Worm (Caenorhabditis elegans) whole organism, L3 larva: ENCODE results near the gene C04B4.2.

Experiments
- R02D3.7 ChIP-seq: fragments of 150-350 bp; optimal IDR thresholded peaks from 2 replicates; lab custom pipeline; 2014; ENCODE audit warnings: missing biosample characterization, missing genetic modification characterization
- ZK546.5 ChIP-seq: sonication (generic microtip); optimal IDR thresholded peaks from 2 replicates; lab custom pipeline; 2017; ENCODE audit warnings: missing biosample characterization, missing genetic modification characterization
- ama-1 ChIP-seq: fragments of 150-350 bp; optimal IDR thresholded peaks from 2 replicates; lab custom pipeline; 2018
- ceh-16 ChIP-seq: sonication (generic microtip); optimal IDR thresholded peaks from 2 replicates; lab custom pipeline; 2017; ENCODE audit warnings: missing biosample characterization, missing genetic modification characterization
- ceh-28 ChIP-seq: fragments of 150-350 bp; optimal IDR thresholded peaks from 2 replicates; lab custom pipeline; 2014; ENCODE audit warnings: missing biosample characterization, missing genetic modification reagents, missing genetic modification characterization
- ceh-9 ChIP-seq: sonication (generic microtip); optimal IDR thresholded peaks from 2 replicates; lab custom pipeline; 2018; ENCODE audit warnings: missing biosample characterization, missing genetic modification characterization
- egl-27 ChIP-seq: sonication (generic microtip); optimal IDR thresholded peaks from 4 replicates; lab custom pipeline; 2017; ENCODE audit warnings: missing biosample characterization, missing genetic modification reagents, missing genetic modification characterization
- egl-5 ChIP-seq: fragments of 150-350 bp; optimal IDR thresholded peaks from 2 replicates; lab custom pipeline; 2017; ENCODE audit warnings: missing biosample characterization, missing genetic modification reagents, missing genetic modification characterization, inconsistent platforms
- elt-2 ChIP-seq: sonication (generic microtip); optimal IDR thresholded peaks from 2 replicates; lab custom pipeline; 2016; ENCODE audit warnings: missing genetic modification reagents, mild to moderate bottlenecking, missing genetic modification characterization, missing compliant biosample characterization
- elt-3 ChIP-seq, 3 experiments: fragments of 150-350 bp in 1 of 3; sonication (generic microtip) in 2 of 3; optimal IDR thresholded peaks; 2 replicates in 2 of 3; 4 replicates in 1 of 3; lab custom pipeline; 2014 to 2017; ENCODE audit warnings: missing biosample characterization in 3 of 3, missing genetic modification characterization in 3 of 3
- eor-1 ChIP-seq, 2 experiments: fragments of 150-350 bp; optimal IDR thresholded peaks; 2 replicates each; lab custom pipeline; 2014 to 2018; ENCODE audit warnings: missing biosample characterization in 2 of 2, missing genetic modification characterization in 2 of 2
- fkh-10 ChIP-seq: sonication (generic microtip); optimal IDR thresholded peaks from 2 replicates; lab custom pipeline; 2017; ENCODE audit warnings: missing biosample characterization, missing genetic modification reagents, missing genetic modification characterization
- fkh-2 ChIP-seq: fragments of 150-350 bp; optimal IDR thresholded peaks from 2 replicates; lab custom pipeline; 2014; ENCODE audit warnings: missing biosample characterization, missing genetic modification reagents, missing genetic modification characterization
- fos-1 ChIP-seq: fragments of 150-350 bp; optimal IDR thresholded peaks from 2 replicates; lab custom pipeline; 2014; ENCODE audit warnings: missing biosample characterization, missing genetic modification characterization
- jun-1 ChIP-seq: fragments of 150-350 bp; optimal IDR thresholded peaks from 2 replicates; lab custom pipeline; 2014; ENCODE audit warnings: missing biosample characterization, missing genetic modification reagents, missing genetic modification characterization
- lin-15B ChIP-seq: fragments of 150-350 bp; optimal IDR thresholded peaks from 2 replicates; lab custom pipeline; 2014; ENCODE audit warnings: missing biosample characterization, missing genetic modification characterization
- lin-39 ChIP-seq: fragments of 150-350 bp; optimal IDR thresholded peaks from 2 replicates; lab custom pipeline; 2018; ENCODE audit warnings: missing biosample characterization, missing genetic modification reagents, missing genetic modification characterization
- lsy-12 ChIP-seq: sonication (generic microtip); optimal IDR thresholded peaks from 2 replicates; lab custom pipeline; 2016; ENCODE audit warnings: mild to moderate bottlenecking, missing genetic modification characterization, missing compliant biosample characterization
- mdl-1 ChIP-seq: fragments of 150-350 bp; optimal IDR thresholded peaks from 2 replicates; lab custom pipeline; 2014; ENCODE audit warnings: missing biosample characterization, missing genetic modification characterization
- mml-1 ChIP-seq: fragments of 150-350 bp; sonication (generic microtip); optimal IDR thresholded peaks from 3 replicates; lab custom pipeline; 2014; ENCODE audit warnings: missing biosample characterization, missing genetic modification characterization
- nhr-11 ChIP-seq: fragments of 150-350 bp; optimal IDR thresholded peaks from 2 replicates; lab custom pipeline; 2014; ENCODE audit warnings: missing biosample characterization, missing genetic modification characterization
- nhr-237 ChIP-seq: fragments of 150-350 bp; optimal IDR thresholded peaks from 2 replicates; lab custom pipeline; 2014; ENCODE audit warnings: missing biosample characterization, missing genetic modification characterization
- nhr-28 ChIP-seq: fragments of 150-350 bp; optimal IDR thresholded peaks from 2 replicates; lab custom pipeline; 2014; ENCODE audit warnings: missing biosample characterization, missing genetic modification characterization
- nhr-43 ChIP-seq: sonication (generic microtip); optimal IDR thresholded peaks from 2 replicates; lab custom pipeline; 2016; ENCODE audit warnings: mild to moderate bottlenecking, missing genetic modification characterization, missing compliant biosample characterization; ENCODE audit not compliant: poor library complexity, severe bottlenecking
- nhr-76 ChIP-seq: fragments of 150-350 bp; sonication (generic microtip); optimal IDR thresholded peaks from 5 replicates; lab custom pipeline; 2014; ENCODE audit warnings: missing biosample characterization, missing genetic modification characterization
- nhr-77 ChIP-seq: fragments of 150-350 bp; optimal IDR thresholded peaks from 2 replicates; lab custom pipeline; 2014; ENCODE audit warnings: missing biosample characterization, missing genetic modification characterization
- pqm-1 ChIP-seq: fragments of 150-350 bp; optimal IDR thresholded peaks from 2 replicates; lab custom pipeline; 2017; ENCODE audit warnings: missing biosample characterization, missing genetic modification characterization, inconsistent platforms
- sea-2 ChIP-seq: fragments of 150-350 bp; sonication (generic microtip); optimal IDR thresholded peaks from 4 replicates; lab custom pipeline; 2014; ENCODE audit warnings: missing biosample characterization, missing genetic modification reagents, missing genetic modification characterization
- skn-1 ChIP-seq: fragments of 150-350 bp; optimal IDR thresholded peaks from 2 replicates; lab custom pipeline; 2014; ENCODE audit warnings: missing biosample characterization, missing genetic modification characterization
- snpc-4 ChIP-seq: fragments of 150-350 bp; optimal IDR thresholded peaks from 2 replicates; lab custom pipeline; 2014; ENCODE audit warnings: missing biosample characterization, missing genetic modification characterization
- tbx-2 ChIP-seq: sonication (generic microtip); optimal IDR thresholded peaks from 2 replicates; lab custom pipeline; 2016; ENCODE audit warnings: mild to moderate bottlenecking, missing genetic modification characterization, missing compliant biosample characterization
- unc-39 ChIP-seq: sonication (generic microtip); optimal IDR thresholded peaks from 4 replicates; lab custom pipeline; 2017; ENCODE audit warnings: missing biosample characterization, missing genetic modification characterization
- unc-62 ChIP-seq: fragments of 150-350 bp; sonication (generic microtip); optimal IDR thresholded peaks from 4 replicates; lab custom pipeline; 2014; ENCODE audit warnings: missing biosample characterization, missing genetic modification reagents, missing genetic modification characterization
- zag-1 ChIP-seq: fragments of 150-350 bp; optimal IDR thresholded peaks from 2 replicates; lab custom pipeline; 2014; ENCODE audit warnings: missing biosample characterization, missing genetic modification characterization
- ztf-4 ChIP-seq: fragments of 150-350 bp; optimal IDR thresholded peaks from 2 replicates; lab custom pipeline; 2014; ENCODE audit warnings: missing biosample characterization, missing genetic modification characterization

C04B4.2 gene

ce11 chrX:12321357-12321756 lies 38.3 kb downstream of the C04B4.2 start, which contains the start of gene F17A2.13:
F17A2.13 (plus strand) TSS chrX:12321657.
- TF ChIP-seq nhr-77: no peak
- TF ChIP-seq zag-1: no peak
- TF ChIP-seq pqm-1 (tag; lab: Kevin White, UChicago): no peak
- TF ChIP-seq ceh-28: no peak
- no peak for TF ChIP-seq elt-2 (tag; lab: Kevin White, UChicago)
- no peak for TF ChIP-seq unc-62
- no peak for TF ChIP-seq ztf-4 (tag; lab: Kevin White, UChicago)
- TF ChIP-seq egl-27: no peak
- no peak for TF ChIP-seq skn-1
- no peak for TF ChIP-seq lin-39
- no peak for TF ChIP-seq nhr-76 (tag; lab: Kevin White, UChicago)
- no peak for TF ChIP-seq ama-1
- TF ChIP-seq unc-39 (tag; lab: Kevin White, UChicago): no peak
- no peak for TF ChIP-seq fkh-10
- TF ChIP-seq ceh-9 (tag; lab: Kevin White, UChicago): no peak
- TF ChIP-seq lin-15B (tag; lab: Kevin White, UChicago): no peak
- TF ChIP-seq mml-1: no peak
- no peak for TF ChIP-seq nhr-43

- TF ChIP-seq fkh-2 (tag; lab: Kevin White, UChicago) (no peak), elt-2 (tag; lab: Kevin White, UChicago) (no peak), nhr-28 (tag; lab: Kevin White, UChicago) (no peak), ceh-28 (no peak), tbx-2 (no peak), unc-39 (tag; lab: Kevin White, UChicago) (no peak), lin-15B (tag; lab: Kevin White, UChicago) (no peak), nhr-43 (no peak), nhr-11 (no peak), elt-3 (tag; optimal IDR thresholded peaks at IDR 0.05; lab: Kevin White, UChicago) (no peak), R02D3.7 (tag; lab: Kevin White, UChicago) (no peak)
Observed at ce11 chrX:12323439-12323838, 40.4 kb downstream of the C04B4.2 start, which contains the start of gene srd-40. srd-40 (plus strand) TSS chrX:12323739.

- TF ChIP-seq lsy-12 (tag; lab: Kevin White, UChicago) (no peak), unc-39 (tag; lab: Kevin White, UChicago) (no peak), ZK546.5 (tag; lab: Kevin White, UChicago) (no peak), mdl-1 (tag; lab: Kevin White, UChicago) (no peak), nhr-76 (tag; lab: Kevin White, UChicago) (no peak), nhr-28 (tag; lab: Kevin White, UChicago) (no peak), egl-27 (no peak), snpc-4 (tag; lab: Kevin White, UChicago) (no peak), jun-1 (tag; lab: Kevin White, UChicago) (no peak), nhr-11 (no peak), egl-5 (no peak), fos-1 (no peak), pqm-1 (tag; lab: Kevin White, UChicago) (no peak), sea-2 (GFP tag; lab: Kevin White, UChicago) (no peak), nhr-237 (tag; lab: Kevin White, UChicago) (no peak), elt-3 (tag; optimal IDR thresholded peaks at IDR 0.05; lab: Kevin White, UChicago) (no peak), unc-62 (no peak)
Observed at ce11 chrX:12326424-12326823, 43.3 kb downstream of the C04B4.2 start, which contains the start of gene srd-41. srd-41 (plus strand) TSS chrX:12326724.

- no peak for TF ChIP-seq ceh-16 (tag; lab: Kevin White, UChicago)
- TF ChIP-seq, all 47 proteins: peak for 0
Observed at ce11 chrX:12328676-12329075, 45.6 kb downstream of the C04B4.2 start, which contains the start of gene srd-45. srd-45 (plus strand) TSS chrX:12328976.

ce11 chrX:12331795-12332194 lies 48.7 kb downstream of the C04B4.2 start, which contains the start of gene srd-46:
srd-46 (plus strand) TSS chrX:12332095.
- TF ChIP-seq eor-1 (tag; optimal IDR thresholded peaks at IDR 0.05; lab: Kevin White, UChicago): no peak
- TF ChIP-seq nhr-11: no peak
- no peak for TF ChIP-seq unc-39 (tag; lab: Kevin White, UChicago)
- TF ChIP-seq snpc-4 (tag; lab: Kevin White, UChicago): no peak
- TF ChIP-seq unc-62: no peak
- no peak for TF ChIP-seq zag-1
- TF ChIP-seq nhr-28 (tag; lab: Kevin White, UChicago): no peak
- TF ChIP-seq, all 47 proteins: peak for 0
